Worm (Caenorhabditis elegans): ENCODE data around the gene Y94H6A.5.

Gene Y94H6A.5

ce11 chrIV:2670664-2671063 is 33.1 kb downstream of the Y94H6A.5 start (continued):
- TF ChIP-seq hmg-1.1 (GFP tag; IDR thresholded peaks at IDR 0.05): no peak
- no peak for TF ChIP-seq lir-3 (tag; optimal IDR thresholded peaks at IDR 0.05)
- no peak for TF ChIP-seq sdz-12 (GFP tag; optimal IDR thresholded peaks at IDR 0.05)
- no peak for TF ChIP-seq mxl-3 (GFP tag; optimal IDR thresholded peaks at IDR 0.05)
- TF ChIP-seq aha-1 (tag): no peak

ce11 chrIV:2668152-2668551 is 35.6 kb downstream of the Y94H6A.5 start:
- TF ChIP-seq Y48G9A.11 (GFP tag; IDR thresholded peaks at IDR 0.05): peak; percentile 98

ce11 chrIV:2666586-2667100 is 37.1 kb downstream of the Y94H6A.5 start, which contains the start of gene Y69A2AR.1:
Gene Y69A2AR.1 (plus strand): TSS chrIV:2667050.
- TF ChIP-seq daf-8 (GFP tag; IDR thresholded peaks at IDR 0.05) (no peak), mes-2 (tag; optimal IDR thresholded peaks at IDR 0.05; ENCODE audit: poor library complexity, severe bottlenecking) (peak; percentile 47), lin-38 (GFP tag; IDR thresholded peaks at IDR 0.05) (0 out of 2 replicates have a peak, but pooled peaks have one; percentile 3), dpl-1 (GFP tag; optimal IDR thresholded peaks at IDR 0.05) (peak; percentile 19), lsy-2 (tag; optimal IDR thresholded peaks at IDR 0.05) (peak in 1 of 2 experiments; percentile 96), unc-62 (GFP tag; optimal IDR thresholded peaks at IDR 0.05 in 1 of 2) (no peak), unc-62 (tag; optimal IDR thresholded peaks at IDR 0.05) (no peak)

ce11 chrIV:2666127-2666526 is 37.6 kb downstream of the Y94H6A.5 start:
- TF ChIP-seq egl-43 (GFP tag; IDR thresholded peaks at IDR 0.05) (no peak), sdz-12 (GFP tag; optimal IDR thresholded peaks at IDR 0.05) (no peak), pha-4 (GFP tag; IDR thresholded peaks at IDR 0.05) (no peak), pha-4 (tag; optimal IDR thresholded peaks at IDR 0.05) (no peak), Y5F2A.4 (GFP tag; optimal IDR thresholded peaks at IDR 0.05) (no peak), mes-2 (tag; optimal IDR thresholded peaks at IDR 0.05; ENCODE audit: poor library complexity, severe bottlenecking) (peak; percentile 34), lin-15B (tag; optimal IDR thresholded peaks at IDR 0.05) (no peak), lsy-2 (tag; optimal IDR thresholded peaks at IDR 0.05) (peak in 1 of 2 experiments; percentile 28), gei-8 (GFP tag; optimal IDR thresholded peaks at IDR 0.05) (no peak), spr-3 (GFP tag; optimal IDR thresholded peaks at IDR 0.05) (no peak), lin-38 (GFP tag; IDR thresholded peaks at IDR 0.05) (peak; percentile 88), mxl-2 (GFP tag; conservative IDR thresholded peaks at IDR 0.05) (no peak), F44E2.7 (GFP tag; IDR thresholded peaks at IDR 0.05) (no peak)

- TF ChIP-seq vab-7 (GFP tag; IDR thresholded peaks at IDR 0.05): peak; percentile 69
- TF ChIP-seq skn-1 (tag; optimal IDR thresholded peaks at IDR 0.05): no peak
- no peak for TF ChIP-seq set-16 (GFP tag; IDR thresholded peaks at IDR 0.05)
- peak in 1 of 2 experiments; percentile 91 for TF ChIP-seq unc-62 (GFP tag; optimal IDR thresholded peaks at IDR 0.05 in 1 of 2)
- no peak for TF ChIP-seq unc-62 (tag; optimal IDR thresholded peaks at IDR 0.05)
- no peak for TF ChIP-seq fkh-10 (GFP tag; optimal IDR thresholded peaks at IDR 0.05)
- no peak for TF ChIP-seq ztf-7 (tag; optimal IDR thresholded peaks at IDR 0.05)
- peak; percentile 80 for TF ChIP-seq lim-7 (GFP tag; IDR thresholded peaks at IDR 0.05)
- no peak for TF ChIP-seq daf-12 (tag; optimal IDR thresholded peaks at IDR 0.05)
- TF ChIP-seq mes-2 (tag; optimal IDR thresholded peaks at IDR 0.05; ENCODE audit: poor library complexity, severe bottlenecking): peak; percentile 58
- no peak for TF ChIP-seq nhr-102 (tag; optimal IDR thresholded peaks at IDR 0.05)
- no peak for TF ChIP-seq T20F7.1 (GFP tag; optimal IDR thresholded peaks at IDR 0.05)
- TF ChIP-seq hlh-30 (tag; optimal IDR thresholded peaks at IDR 0.05; ENCODE audit: insufficient read depth): peak; percentile 4
- TF ChIP-seq zip-2 (tag; optimal IDR thresholded peaks at IDR 0.05): no peak
- TF ChIP-seq nhr-111 (GFP tag; optimal IDR thresholded peaks at IDR 0.05): peak; percentile 31
- TF ChIP-seq lin-15B (tag; optimal IDR thresholded peaks at IDR 0.05): no peak
- TF ChIP-seq nhr-10 (tag; optimal IDR thresholded peaks at IDR 0.05): no peak
- no peak for TF ChIP-seq unc-39 (tag; optimal IDR thresholded peaks at IDR 0.05)
- TF ChIP-seq hlh-11 (tag; optimal IDR thresholded peaks at IDR 0.05): peak; percentile 40
- peak; percentile 40 for TF ChIP-seq mxl-3 (GFP tag; optimal IDR thresholded peaks at IDR 0.05)
- TF ChIP-seq zfp-2 (tag; optimal IDR thresholded peaks at IDR 0.05): no peak
- TF ChIP-seq F49E8.2 (tag; optimal IDR thresholded peaks at IDR 0.05; ENCODE audit: borderline replicate concordance): no peak
- 0 out of 2 replicates have a peak, but pooled peaks have one; percentile 15 for TF ChIP-seq ceh-20 (GFP tag; IDR thresholded peaks at IDR 0.05)
- TF ChIP-seq Y105C5A.15 (GFP tag; IDR thresholded peaks at IDR 0.05): 0 out of 2 replicates have a peak, but pooled peaks have one; percentile 22
- TF ChIP-seq pqm-1 (tag; optimal IDR thresholded peaks at IDR 0.05): no peak
Observed at ce11 chrIV:2665388-2665978, 38.3 kb downstream of the Y94H6A.5 start.

Measured in whole organism, L4 larva.